Comparison of ENCODE assay signal across 3 fruit fly cellular contexts in the genomic region with DNA sequence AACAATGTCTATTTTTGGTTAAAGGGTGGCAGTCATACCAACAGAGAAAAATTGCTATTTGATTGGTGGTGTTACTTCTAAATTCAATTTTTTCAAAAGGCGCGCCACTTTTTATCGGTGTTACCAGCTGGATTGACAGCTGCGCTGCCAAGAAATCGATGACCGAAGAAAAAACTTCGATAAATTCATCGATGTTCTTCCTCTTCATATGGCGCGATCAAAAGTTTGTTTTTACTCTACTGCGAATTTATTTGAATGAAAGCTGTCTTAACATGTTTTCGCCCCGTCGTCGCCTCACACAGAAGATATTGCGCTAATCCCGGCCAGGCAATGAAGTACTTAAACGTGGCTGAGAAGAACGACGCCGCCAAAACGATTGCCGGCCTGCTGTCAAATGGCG.
TF ChIP-seq lines count a peak whose summit lies in the region.

Gene Top3alpha (plus strand): TSS at position 186 of the 400 bp plus-strand sequence.

- TF ChIP-seq CTCF in whole organism, embryonic (GFP tag; optimal IDR thresholded peaks at IDR 0.05; lab: Kevin White, UChicago), result no peak

TF ChIP-seq in whole organism, adult, 20 proteins besides CTCF, POLR2A, EP300 and RAD21:
- peak; percentile 29 for TF ChIP-seq bab1 (GFP tag; optimal IDR thresholded peaks at IDR 0.05; lab: Kevin White, UChicago)
- TF ChIP-seq tj (GFP tag; optimal IDR thresholded peaks at IDR 0.05; lab: Kevin White, UChicago), result no peak

TF ChIP-seq in whole organism, embryonic, 481 proteins besides CTCF, POLR2A, EP300 and RAD21 (continues in another document):
- TF ChIP-seq CG14441 (GFP tag; IDR thresholded peaks at IDR 0.05; lab: Robert Waterston, UW) (no peak), CG14860 (GFP tag; IDR thresholded peaks at IDR 0.05; lab: Robert Waterston, UW; ENCODE audit: partially characterized antibody) (peak; percentile 57; the same call in 1 of the 3 replicates), Sry-δ (GFP tag; optimal IDR thresholded peaks at IDR 0.05; lab: Kevin White, UChicago) (peak; percentile 66), hb (GFP tag; IDR thresholded peaks at IDR 0.05; lab: Robert Waterston, UW; ENCODE audit: partially characterized antibody) (peak; percentile 71; the same call in 2 of the 3 replicates), CG3847 (GFP tag; IDR thresholded peaks at IDR 0.05; lab: Robert Waterston, UW) (peak; percentile 35; the same call in 1 of the 2 replicates), PHDP (tag; optimal IDR thresholded peaks at IDR 0.05; lab: Kevin White, UChicago) (no peak), HmgZ (tag; optimal IDR thresholded peaks at IDR 0.05; lab: Kevin White, UChicago) (peak; percentile 49), nerfin-1 (tag; optimal IDR thresholded peaks at IDR 0.05; lab: Kevin White, UChicago) (peak; percentile 14), YL-1 (GFP tag; optimal IDR thresholded peaks at IDR 0.05; lab: Kevin White, UChicago) (peak; percentile 47), crp (GFP tag; optimal IDR thresholded peaks at IDR 0.05; lab: Kevin White, UChicago) (peak; percentile 3 to 80), CG6791 (GFP tag; IDR thresholded peaks at IDR 0.05; lab: Robert Waterston, UW; ENCODE audit: partially characterized antibody) (peak; percentile 68), zen2 (GFP tag; IDR thresholded peaks at IDR 0.05; lab: Robert Waterston, UW; ENCODE audit: partially characterized antibody) (peak; percentile 70), chinmo (GFP tag; IDR thresholded peaks at IDR 0.05; lab: Robert Waterston, UW; ENCODE audit: partially characterized antibody) (0 out of 4 replicates have a peak, but pooled peaks have one; percentile 10), inv (GFP tag; IDR thresholded peaks at IDR 0.05; lab: Robert Waterston, UW; ENCODE audit: partially characterized antibody) (peak; percentile 25; the same call in 1 of the 2 replicates), CG17385 (GFP tag; optimal IDR thresholded peaks at IDR 0.05; lab: Kevin White, UChicago) (peak; percentile 97), CG42726 (GFP tag; IDR thresholded peaks at IDR 0.05; lab: Robert Waterston, UW; ENCODE audit: partially characterized antibody) (peak; percentile 14; the same call in 1 of the 2 replicates), ato (GFP tag; IDR thresholded peaks at IDR 0.05; lab: Robert Waterston, UW; ENCODE audit: partially characterized antibody) (peak; percentile 38; the same call in 1 of the 2 replicates), MBD-R2 (GFP tag; IDR thresholded peaks at IDR 0.05; lab: Robert Waterston, UW) (peak; percentile 71; the same call in 1 of the 2 replicates), CG34224 (GFP tag; IDR thresholded peaks at IDR 0.05; lab: Robert Waterston, UW; ENCODE audit: partially characterized antibody) (peak; percentile 80), sna (GFP tag; IDR thresholded peaks at IDR 0.05; lab: Robert Waterston, UW; ENCODE audit: partially characterized antibody) (peak; percentile 52; the same call in 1 of the 2 replicates), CG33557 (GFP tag; optimal IDR thresholded peaks at IDR 0.05; lab: Kevin White, UChicago) (no peak), Hr3 (GFP tag; optimal IDR thresholded peaks at IDR 0.05; lab: Kevin White, UChicago) (no peak), gfzf (GFP tag; optimal IDR thresholded peaks at IDR 0.05; lab: Kevin White, UChicago) (peak; percentile 72), CG13287 (GFP tag; IDR thresholded peaks at IDR 0.05; lab: Robert Waterston, UW; ENCODE audit: partially characterized antibody) (peak; percentile 84), bbx (GFP tag; IDR thresholded peaks at IDR 0.05; lab: Robert Waterston, UW; ENCODE audit: partially characterized antibody) (peak; percentile 78; the same call in 1 of the 2 replicates), stwl (tag; optimal IDR thresholded peaks at IDR 0.05; lab: Kevin White, UChicago) (peak; percentile 49), Dp (GFP tag; optimal IDR thresholded peaks at IDR 0.05; lab: Kevin White, UChicago) (peak; percentile 99), HLH4C (GFP tag; IDR thresholded peaks at IDR 0.05; lab: Robert Waterston, UW; ENCODE audit: partially characterized antibody) (peak; percentile 81), CG7963 (GFP tag; IDR thresholded peaks at IDR 0.05; lab: Robert Waterston, UW; ENCODE audit: partially characterized antibody) (peak; percentile 70), Dll (GFP tag; IDR thresholded peaks at IDR 0.05; lab: Robert Waterston, UW; ENCODE audit: partially characterized antibody) (peak; percentile 76), Med (GFP tag; lab: Kevin White, UChicago) (peak; percentile 59), mld (GFP tag; IDR thresholded peaks at IDR 0.05; lab: Robert Waterston, UW; ENCODE audit: partially characterized antibody) (0 out of 3 replicates have a peak, but pooled peaks have one; percentile 27), CrebB (tag; optimal IDR thresholded peaks at IDR 0.05; lab: Kevin White, UChicago) (no peak), unc-4 (GFP tag; IDR thresholded peaks at IDR 0.05; lab: Robert Waterston, UW; ENCODE audit: partially characterized antibody) (peak; percentile 70)

TF ChIP-seq in whole organism, wandering third instar larva, 38 proteins besides CTCF, POLR2A, EP300 and RAD21:
- TF ChIP-seq psq (GFP tag; optimal IDR thresholded peaks at IDR 0.05; lab: Kevin White, UChicago), result no peak
- TF ChIP-seq Rel (GFP tag; optimal IDR thresholded peaks at IDR 0.05; lab: Kevin White, UChicago), result no peak
- peak; percentile 33 for TF ChIP-seq Rel (tag; optimal IDR thresholded peaks at IDR 0.05; lab: Kevin White, UChicago)
